Worm (Caenorhabditis elegans) whole organism, L4/young adult: ENCODE measurements around the gene T13C5.9.

ENCODE experiments used
- W03F9.2 ChIP-seq: fragments of 150-350 bp; optimal IDR thresholded peaks from 2 replicates; lab custom pipeline; 2014; ENCODE audit warnings: missing biosample characterization, missing genetic modification characterization
- him-1 ChIP-seq: sonication (generic microtip); optimal IDR thresholded peaks from 2 replicates; lab custom pipeline; 2016; ENCODE audit warnings: missing genotype, missing genetic modification reagents, missing genetic modification characterization, missing compliant biosample characterization

DNA sequence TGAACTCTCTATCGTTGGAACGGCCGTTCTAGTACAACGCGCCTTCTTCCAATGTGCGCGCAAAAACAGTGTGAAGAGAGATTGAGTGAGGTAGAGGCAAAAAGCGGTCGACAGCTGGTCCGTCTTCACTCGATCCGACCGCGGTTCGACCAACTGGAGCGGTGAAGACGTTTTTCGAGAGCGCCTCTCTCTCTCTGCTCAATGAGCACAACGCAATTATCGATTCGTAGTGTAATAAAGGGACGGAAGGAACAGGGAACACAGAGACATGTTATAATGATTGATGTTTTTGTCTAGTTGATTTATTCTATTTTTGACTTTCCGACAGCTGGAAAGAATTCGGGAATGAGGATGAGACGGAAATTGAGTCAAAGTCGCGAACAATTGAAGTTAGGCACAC, 34.8 kb downstream of the T13C5.9 start:
- TF ChIP-seq W03F9.2 (tag; lab: Kevin White, UChicago): no peak
- TF ChIP-seq him-1 (tag; lab: Kevin White, UChicago): no peak
